Fruit fly (Drosophila melanogaster) whole organism, embryonic: ENCODE results near the gene CNMa.
A peak's percentile ranks its signal among the peaks of the same experiment; 100 is the strongest.

Source experiments
- BEAF-32 ChIP-seq: fragments of 200-800 bp; sonication (Bioruptor generic); optimal IDR thresholded peaks from 3 replicates; lab custom pipeline; 2017; ENCODE audit warnings: missing biosample characterization, missing genetic modification characterization, mild to moderate bottlenecking, moderate library complexity, missing genetic modification reagents
- Bgb ChIP-seq: fragments of 200-800 bp; sonication (Bioruptor generic); IDR thresholded peaks from 2 replicates; pipeline ENCODE4 v1.3.6; 2022; ENCODE audit warnings: missing biosample characterization, missing genetic modification characterization; ENCODE audit not compliant: partially characterized antibody
- CG10366 ChIP-seq: fragments of 200-800 bp; sonication (Bioruptor generic); IDR thresholded peaks from 2 replicates; pipeline ENCODE4 v1.3.6; 2022; ENCODE audit warnings: missing biosample characterization, missing genetic modification characterization
- CG1233 ChIP-seq: fragments of 200-800 bp; sonication (Bioruptor generic); optimal IDR thresholded peaks from 4 replicates; lab custom pipeline; 2018; ENCODE audit warnings: missing biosample characterization, mild to moderate bottlenecking, missing genetic modification characterization
- CG12942 ChIP-seq: fragments of 200-800 bp; sonication (Bioruptor generic); optimal IDR thresholded peaks from 3 replicates; lab custom pipeline; 2016; ENCODE audit warnings: missing biosample characterization, missing genetic modification characterization
- CG13287 ChIP-seq: fragments of 200-800 bp; sonication (Bioruptor generic); IDR thresholded peaks from 2 replicates; pipeline ENCODE4 v1.3.6; 2022; ENCODE audit warnings: missing biosample characterization, missing genetic modification characterization; ENCODE audit not compliant: partially characterized antibody
- CG13624 ChIP-seq: fragments of 200-800 bp; sonication (Bioruptor generic); optimal IDR thresholded peaks from 2 replicates; lab custom pipeline; 2016; ENCODE audit warnings: missing biosample characterization, missing genetic modification characterization
- CG13894 ChIP-seq: fragments of 200-800 bp; sonication (Bioruptor generic); optimal IDR thresholded peaks from 3 replicates; lab custom pipeline; 2018; ENCODE audit warnings: missing biosample characterization, mild to moderate bottlenecking, missing genetic modification characterization, moderate library complexity
- CG14710 ChIP-seq: fragments of 200-800 bp; sonication (Bioruptor generic); optimal IDR thresholded peaks from 3 replicates; lab custom pipeline; 2019; ENCODE audit warnings: missing biosample characterization, mild to moderate bottlenecking, missing genetic modification characterization, moderate library complexity
- CG14860 ChIP-seq: fragments of 200-800 bp; sonication (Bioruptor generic); IDR thresholded peaks from 3 replicates; pipeline ENCODE4 v1.3.6; 2022; ENCODE audit warnings: missing biosample characterization, missing genetic modification characterization; ENCODE audit not compliant: partially characterized antibody
- CG15479 ChIP-seq: fragments of 200-800 bp; sonication (Bioruptor generic); optimal IDR thresholded peaks from 3 replicates; lab custom pipeline; 2019; ENCODE audit warnings: missing biosample characterization, mild to moderate bottlenecking, missing genetic modification characterization, moderate library complexity
- CG1603 ChIP-seq: fragments of 200-800 bp; sonication (Bioruptor generic); optimal IDR thresholded peaks from 2 replicates; lab custom pipeline; 2019; ENCODE audit warnings: missing biosample characterization, mild to moderate bottlenecking, missing genetic modification characterization, moderate library complexity
- CG16813 ChIP-seq: fragments of 200-800 bp; sonication (Bioruptor generic); IDR thresholded peaks from 3 replicates; pipeline ENCODE4 v1.3.6; 2022; ENCODE audit warnings: missing biosample characterization, missing genetic modification characterization; ENCODE audit not compliant: partially characterized antibody
- CG17568 ChIP-seq: fragments of 200-800 bp; sonication (Bioruptor generic); optimal IDR thresholded peaks from 2 replicates; lab custom pipeline; 2018; ENCODE audit warnings: missing biosample characterization, mild to moderate bottlenecking, missing genetic modification characterization, moderate library complexity
- CG18011 ChIP-seq: fragments of 200-800 bp; sonication (Bioruptor generic); optimal IDR thresholded peaks from 2 replicates; lab custom pipeline; 2017; ENCODE audit warnings: missing biosample characterization, missing genetic modification characterization, mild to moderate bottlenecking, moderate library complexity, missing genotype
- CG2116 ChIP-seq: fragments of 200-800 bp; sonication (Bioruptor generic); optimal IDR thresholded peaks from 3 replicates; lab custom pipeline; 2018; ENCODE audit warnings: missing biosample characterization, mild to moderate bottlenecking, missing genetic modification characterization
- CG2120 ChIP-seq: fragments of 200-800 bp; sonication (Bioruptor generic); optimal IDR thresholded peaks from 3 replicates; lab custom pipeline; 2016; ENCODE audit warnings: missing biosample characterization, missing genetic modification characterization
- CG34376 ChIP-seq: fragments of 200-800 bp; sonication (Bioruptor generic); optimal IDR thresholded peaks from 2 replicates; lab custom pipeline; 2018; ENCODE audit warnings: missing biosample characterization, mild to moderate bottlenecking, missing genetic modification characterization
- CG6272 ChIP-seq: fragments of 200-800 bp; sonication (Bioruptor generic); IDR thresholded peaks from 2 replicates; pipeline ENCODE4 v1.3.6; 2022; ENCODE audit warnings: missing biosample characterization, missing genetic modification characterization
- CG6791 ChIP-seq: fragments of 200-800 bp; sonication (Bioruptor generic); IDR thresholded peaks from 3 replicates; pipeline ENCODE4 v1.3.6; 2022; ENCODE audit warnings: missing biosample characterization, missing genetic modification characterization; ENCODE audit not compliant: partially characterized antibody
- CG8290 ChIP-seq, 3 experiments: fragments of 200-800 bp; sonication (Bioruptor generic); optimal IDR thresholded peaks; 2 replicates each; lab custom pipeline; 2016 to 2019; ENCODE audit warnings: missing biosample characterization in 3 of 3, missing genetic modification characterization in 3 of 3, mild to moderate bottlenecking in 2 of 3, moderate library complexity in 1 of 3
- CG9727 ChIP-seq: fragments of 200-800 bp; sonication (Bioruptor generic); optimal IDR thresholded peaks from 3 replicates; lab custom pipeline; 2017; ENCODE audit warnings: missing biosample characterization, mild to moderate bottlenecking, missing genetic modification characterization
- CG9876 ChIP-seq: fragments of 200-800 bp; sonication (Bioruptor generic); optimal IDR thresholded peaks from 2 replicates; lab custom pipeline; 2016; ENCODE audit warnings: missing biosample characterization, missing genetic modification characterization
- Deaf1 ChIP-seq: fragments of 200-800 bp; optimal IDR thresholded peaks from 3 replicates; lab custom pipeline; 2019; ENCODE audit warnings: missing biosample characterization, mild to moderate bottlenecking, missing genetic modification characterization, moderate library complexity
- E2f2 ChIP-seq: fragments of 200-800 bp; sonication (Bioruptor generic); IDR thresholded peaks from 2 replicates; pipeline ENCODE4 v1.3.6; 2022; ENCODE audit warnings: missing biosample characterization, missing genetic modification characterization
- Eip74EF ChIP-seq, 2 experiments: fragments of 200-800 bp in 1 of 2; fragments of >200 bp in 1 of 2; sonication (Bioruptor generic) in 1 of 2; optimal IDR thresholded peaks; 2 replicates each; lab custom pipeline; 2017 to 2019; ENCODE audit warnings: missing biosample characterization in 2 of 2, missing genetic modification characterization in 2 of 2, mild to moderate bottlenecking in 1 of 2, moderate library complexity in 1 of 2
- Med ChIP-seq: fragments of 200-800 bp; sonication (Bioruptor generic); peaks from one replicate; lab custom pipeline; 2016; ENCODE audit warnings: missing biosample characterization, missing genetic modification characterization, mild to moderate bottlenecking, inconsistent platforms, moderate library complexity
- Myb ChIP-seq: fragments of 200-800 bp; sonication (Bioruptor generic); optimal IDR thresholded peaks from 2 replicates; lab custom pipeline; 2016; ENCODE audit warnings: missing biosample characterization, missing genetic modification characterization
- NfI ChIP-seq: fragments of 200-800 bp; sonication (Bioruptor generic); optimal IDR thresholded peaks from 3 replicates; lab custom pipeline; 2018; ENCODE audit warnings: missing biosample characterization, mild to moderate bottlenecking, missing genetic modification characterization, moderate library complexity
- Scr ChIP-seq: fragments of 200-800 bp; sonication (Bioruptor generic); IDR thresholded peaks from 2 replicates; pipeline ENCODE4 v1.3.6; 2022; ENCODE audit warnings: missing biosample characterization, missing genetic modification characterization; ENCODE audit not compliant: partially characterized antibody
- Stat92E ChIP-seq, 3 experiments: fragments of >200 bp in 2 of 3; fragments of 200-800 bp in 1 of 3; sonication (Bioruptor generic) in 1 of 3; optimal IDR thresholded peaks; 2 replicates each; lab custom pipeline; 2017 to 2019; ENCODE audit warnings: missing biosample characterization in 3 of 3, missing genetic modification characterization in 3 of 3, mild to moderate bottlenecking in 1 of 3, moderate library complexity in 1 of 3
- amos ChIP-seq: fragments of 200-800 bp; sonication (Bioruptor generic); IDR thresholded peaks from 2 replicates; pipeline ENCODE4 v1.3.6; 2022; ENCODE audit warnings: missing biosample characterization, missing genetic modification characterization; ENCODE audit not compliant: partially characterized antibody
- br ChIP-seq: fragments of >200 bp; optimal IDR thresholded peaks from 2 replicates; lab custom pipeline; 2017
- cg ChIP-seq: fragments of 200-800 bp; sonication (Bioruptor generic); optimal IDR thresholded peaks from 3 replicates; lab custom pipeline; 2019; ENCODE audit warnings: missing biosample characterization, mild to moderate bottlenecking, missing genetic modification characterization, moderate library complexity
- crp ChIP-seq, 2 experiments: fragments of 200-800 bp; sonication (Bioruptor generic); optimal IDR thresholded peaks; 2 replicates in 1 of 2; 3 replicates in 1 of 2; lab custom pipeline; 2017; ENCODE audit warnings: missing biosample characterization in 2 of 2, missing genetic modification characterization in 2 of 2, mild to moderate bottlenecking in 1 of 2, moderate library complexity in 1 of 2
- gcm ChIP-seq: fragments of 200-800 bp; sonication (Bioruptor generic); optimal IDR thresholded peaks from 2 replicates; lab custom pipeline; 2019; ENCODE audit warnings: missing biosample characterization, mild to moderate bottlenecking, missing genetic modification characterization, moderate library complexity
- gfzf ChIP-seq: fragments of 200-800 bp; sonication (Bioruptor generic); optimal IDR thresholded peaks from 2 replicates; lab custom pipeline; 2016; ENCODE audit warnings: missing biosample characterization, mild to moderate bottlenecking, missing genetic modification characterization, moderate library complexity
- grau ChIP-seq: fragments of 200-800 bp; optimal IDR thresholded peaks from 3 replicates; lab custom pipeline; 2019; ENCODE audit warnings: missing biosample characterization, mild to moderate bottlenecking, missing genetic modification characterization, moderate library complexity
- gsb-n ChIP-seq: fragments of 200-800 bp; sonication (Bioruptor generic); optimal IDR thresholded peaks from 3 replicates; lab custom pipeline; 2018; ENCODE audit warnings: missing biosample characterization, mild to moderate bottlenecking, missing genetic modification characterization
- hbn ChIP-seq: fragments of 200-800 bp; sonication (Bioruptor generic); IDR thresholded peaks from 2 replicates; pipeline ENCODE4 v1.3.6; 2022; ENCODE audit warnings: missing biosample characterization, missing genetic modification characterization; ENCODE audit not compliant: partially characterized antibody
- inv ChIP-seq: fragments of 200-800 bp; sonication (Bioruptor generic); IDR thresholded peaks from 2 replicates; pipeline ENCODE4 v1.3.6; 2022; ENCODE audit warnings: missing biosample characterization, missing genetic modification characterization; ENCODE audit not compliant: partially characterized antibody
- sens ChIP-seq: fragments of 200-800 bp; sonication (Bioruptor generic); peaks from one replicate; lab custom pipeline; 2016; ENCODE audit warnings: missing biosample characterization, missing genetic modification characterization
- slp2 ChIP-seq: fragments of 200-800 bp; sonication (Bioruptor generic); optimal IDR thresholded peaks from 2 replicates; lab custom pipeline; 2016; ENCODE audit warnings: missing biosample characterization, missing genetic modification characterization
- sna ChIP-seq: fragments of 200-800 bp; sonication (Bioruptor generic); IDR thresholded peaks from 2 replicates; pipeline ENCODE4 v1.3.6; 2022; ENCODE audit warnings: missing biosample characterization, missing genetic modification characterization; ENCODE audit not compliant: partially characterized antibody
- tna ChIP-seq: fragments of 200-800 bp; sonication (Bioruptor generic); IDR thresholded peaks from 2 replicates; pipeline ENCODE4 v1.3.6; 2022; ENCODE audit warnings: missing biosample characterization, missing genetic modification characterization; ENCODE audit not compliant: partially characterized antibody
- twi ChIP-seq: fragments of 200-800 bp; optimal IDR thresholded peaks from 2 replicates; lab custom pipeline; 2019; ENCODE audit warnings: missing biosample characterization, mild to moderate bottlenecking, missing genetic modification characterization, moderate library complexity
- unc-4 ChIP-seq: fragments of 200-800 bp; sonication (Bioruptor generic); IDR thresholded peaks from 2 replicates; pipeline ENCODE4 v1.3.6; 2022; ENCODE audit warnings: missing biosample characterization, missing genetic modification characterization; ENCODE audit not compliant: partially characterized antibody
- yki ChIP-seq: fragments of >200 bp; optimal IDR thresholded peaks from 3 replicates; lab custom pipeline; 2018

CNMa gene

dm6 chr3L:1884652-1885051, 29.3 kb upstream of the CNMa start, which contains the start of gene Aprt:
Gene Aprt (minus strand): TSS chr3L:1885019.
- TF ChIP-seq Myb = no peak
- TF ChIP-seq CG15479 (GFP tag; lab: Kevin White, UChicago) = no peak
- TF ChIP-seq CG34376 (GFP tag; lab: Kevin White, UChicago) = peak; percentile 78
- no peak for TF ChIP-seq Stat92E (GFP tag; optimal IDR thresholded peaks at IDR 0.05; lab: Kevin White, UChicago)
- TF ChIP-seq cg = no peak
- peak; percentile 72 for TF ChIP-seq sens (GFP tag; lab: Kevin White, UChicago)
- peak; percentile 19 for TF ChIP-seq CG13894
- TF ChIP-seq twi (tag; lab: Kevin White, UChicago) = no peak
- peak; percentile 66 for TF ChIP-seq CG16813 (GFP tag; lab: Robert Waterston, UW)
- TF ChIP-seq Eip74EF (GFP tag; optimal IDR thresholded peaks at IDR 0.05; lab: Kevin White, UChicago) = peak in 1 of 2 experiments; percentile 10
- peak; percentile 25 for TF ChIP-seq Med (GFP tag; lab: Kevin White, UChicago)
- peak; percentile 47 for TF ChIP-seq CG1603
- no peak for TF ChIP-seq CG12942
- TF ChIP-seq CG8290 (GFP tag; optimal IDR thresholded peaks at IDR 0.05; lab: Kevin White, UChicago) = no peak
- peak in 1 of 2 experiments; percentile 42 for TF ChIP-seq CG8290 (tag; optimal IDR thresholded peaks at IDR 0.05; lab: Kevin White, UChicago)
- TF ChIP-seq Bgb = peak; percentile 86
- 0 out of 3 replicates have a peak, but pooled peaks have one; percentile 31 for TF ChIP-seq CG14860 (GFP tag; lab: Robert Waterston, UW)
- peak; percentile 88 for TF ChIP-seq hbn (GFP tag; lab: Robert Waterston, UW)
- peak; percentile 2 for TF ChIP-seq CG17568 (GFP tag; lab: Kevin White, UChicago)
- TF ChIP-seq tna (GFP tag; lab: Robert Waterston, UW) = no peak
- peak; percentile 87 for TF ChIP-seq unc-4 (GFP tag; lab: Robert Waterston, UW)
- TF ChIP-seq sna (GFP tag; lab: Robert Waterston, UW) = peak; percentile 85
- no peak for TF ChIP-seq CG9876
- TF ChIP-seq CG13287 (GFP tag; lab: Robert Waterston, UW) = peak; percentile 91
- no peak for TF ChIP-seq CG2120 (GFP tag; lab: Kevin White, UChicago)
- TF ChIP-seq gsb-n = no peak
- TF ChIP-seq gfzf = no peak
- TF ChIP-seq CG13624 (GFP tag; lab: Kevin White, UChicago) = no peak
- peak; percentile 81 for TF ChIP-seq amos
- TF ChIP-seq grau (tag; lab: Kevin White, UChicago) = peak; percentile 28
- peak; percentile 29 for TF ChIP-seq CG18011 (GFP tag; lab: Kevin White, UChicago)
- peak; percentile 11 for TF ChIP-seq Deaf1 (tag; lab: Kevin White, UChicago)
- peak; percentile 15 for TF ChIP-seq CG14710 (tag; lab: Kevin White, UChicago)
- TF ChIP-seq CG9727 (GFP tag; lab: Kevin White, UChicago) = peak; percentile 17
- TF ChIP-seq NfI (GFP tag; lab: Kevin White, UChicago) = no peak
- no peak for TF ChIP-seq CG10366 (GFP tag; lab: Robert Waterston, UW)
- peak; percentile 90 to 100 for TF ChIP-seq crp (GFP tag; optimal IDR thresholded peaks at IDR 0.05; lab: Kevin White, UChicago)
- no peak for TF ChIP-seq yki (lab: Kevin White, UChicago)
- TF ChIP-seq CG1233 (GFP tag; lab: Kevin White, UChicago) = no peak
- TF ChIP-seq BEAF-32 (GFP tag; lab: Kevin White, UChicago) = peak; percentile 78
- peak; percentile 96 for TF ChIP-seq E2f2 (GFP tag; lab: Robert Waterston, UW)
- peak; percentile 76 for TF ChIP-seq Scr (GFP tag; lab: Robert Waterston, UW)
- TF ChIP-seq br (lab: Kevin White, UChicago) = no peak
- peak; percentile 37 for TF ChIP-seq CG2116 (GFP tag; lab: Kevin White, UChicago)
- TF ChIP-seq inv (GFP tag; lab: Robert Waterston, UW) = peak; percentile 51; the same call in 1 of the 2 replicates
- TF ChIP-seq slp2 (GFP tag; lab: Kevin White, UChicago) = no peak
- no peak for TF ChIP-seq gcm (GFP tag; lab: Kevin White, UChicago)
- TF ChIP-seq CG6791 (GFP tag; lab: Robert Waterston, UW) = peak; percentile 68; the same call in 2 of the 3 replicates
- no peak for TF ChIP-seq CG6272 (GFP tag; lab: Robert Waterston, UW)
